Worm (Caenorhabditis elegans) whole organism, L4 larva: ENCODE measurements around the gene dpy-7.
A peak's percentile ranks its signal among the peaks of the same experiment; 100 is the strongest.

Experiments
- D1046.2 ChIP-seq: fragments of 200-800 bp; sonication (Bioruptor generic); IDR thresholded peaks from 2 replicates; pipeline ENCODE4 v1.3.6; 2022; ENCODE audit warnings: missing genetic modification characterization, missing compliant biosample characterization
- F37D6.2 ChIP-seq: sonication (generic microtip); optimal IDR thresholded peaks from 2 replicates; lab custom pipeline; 2016; ENCODE audit warnings: mild to moderate bottlenecking, missing genetic modification characterization, missing compliant biosample characterization
- R02D3.7 ChIP-seq: fragments of 150-350 bp; sonication (generic microtip); optimal IDR thresholded peaks from 3 replicates; lab custom pipeline; 2014; ENCODE audit warnings: missing biosample characterization, missing genetic modification characterization
- T20F7.1 ChIP-seq: fragments of 200-800 bp; sonication (Bioruptor generic); optimal IDR thresholded peaks from 2 replicates; lab custom pipeline; 2018; ENCODE audit warnings: mild to moderate bottlenecking, missing genetic modification characterization, missing compliant biosample characterization
- T26A8.4 ChIP-seq: fragments of 200-800 bp; sonication (Bioruptor generic); IDR thresholded peaks from 2 replicates; pipeline ENCODE4 v1.3.6; 2022; ENCODE audit warnings: missing genetic modification characterization, missing compliant biosample characterization
- Y5F2A.4 ChIP-seq: fragments of 200-800 bp; sonication (Bioruptor generic); optimal IDR thresholded peaks from 2 replicates; lab custom pipeline; 2018; ENCODE audit warnings: mild to moderate bottlenecking, missing genetic modification characterization, missing compliant biosample characterization
- ZK546.5 ChIP-seq, 2 experiments: sonication (generic microtip); optimal IDR thresholded peaks; 2 replicates each; lab custom pipeline; 2017; ENCODE audit warnings: missing biosample characterization in 2 of 2, missing genetic modification characterization in 2 of 2
- aha-1 ChIP-seq: fragments of 150-350 bp; peaks from one replicate; lab custom pipeline; 2014; ENCODE audit warnings: missing biosample characterization, missing genetic modification characterization
- ceh-28 ChIP-seq: fragments of 150-350 bp; optimal IDR thresholded peaks from 2 replicates; lab custom pipeline; 2014; ENCODE audit warnings: missing biosample characterization, missing genetic modification reagents, missing genetic modification characterization
- ceh-82 ChIP-seq: sonication (generic microtip); optimal IDR thresholded peaks from 2 replicates; lab custom pipeline; 2017; ENCODE audit warnings: missing biosample characterization, missing genetic modification characterization
- ces-1 ChIP-seq: fragments of 150-350 bp; sonication (generic microtip); optimal IDR thresholded peaks from 4 replicates; lab custom pipeline; 2014; ENCODE audit warnings: missing biosample characterization, missing genetic modification reagents, missing genetic modification characterization
- ctbp-1 ChIP-seq: fragments of 200-800 bp; sonication (Bioruptor generic); IDR thresholded peaks from 2 replicates; pipeline ENCODE4 v1.3.6; 2022; ENCODE audit warnings: missing genetic modification reagents, missing genetic modification characterization, missing compliant biosample characterization
- daf-16 ChIP-seq, 3 experiments: sonication (generic microtip); optimal IDR thresholded peaks; 2 replicates each; lab custom pipeline; 2016 to 2017; ENCODE audit warnings: missing genetic modification characterization in 3 of 3, missing genetic modification reagents in 3 of 3, mild to moderate bottlenecking in 2 of 3, missing compliant biosample characterization in 2 of 3, missing biosample characterization in 1 of 3, moderate library complexity in 1 of 3
- daf-8 ChIP-seq: fragments of 200-800 bp; sonication (Bioruptor generic); IDR thresholded peaks from 2 replicates; pipeline ENCODE4 v1.3.6; 2022; ENCODE audit warnings: missing genetic modification characterization, missing compliant biosample characterization
- dmd-9 ChIP-seq: fragments of 200-800 bp; sonication (Bioruptor generic); IDR thresholded peaks from 2 replicates; pipeline ENCODE4 v1.3.6; 2022; ENCODE audit warnings: missing genetic modification reagents, missing genetic modification characterization, missing compliant biosample characterization
- dve-1 ChIP-seq: sonication (generic microtip); optimal IDR thresholded peaks from 2 replicates; lab custom pipeline; 2017; ENCODE audit warnings: antibody characterized with exemption, mild to moderate bottlenecking, missing genetic modification characterization, missing compliant biosample characterization; ENCODE audit not compliant: insufficient read depth
- hif-1 ChIP-seq, 2 experiments: sonication (generic microtip); optimal IDR thresholded peaks; 2 replicates each; lab custom pipeline; 2016 to 2017; ENCODE audit warnings: missing compliant biosample characterization in 2 of 2, missing genetic modification characterization in 2 of 2, missing genetic modification reagents in 2 of 2, missing genotype in 2 of 2, mild to moderate bottlenecking in 1 of 2
- hlh-11 ChIP-seq: fragments of 200-800 bp; sonication (Bioruptor generic); optimal IDR thresholded peaks from 2 replicates; lab custom pipeline; 2018; ENCODE audit warnings: mild to moderate bottlenecking, missing genetic modification characterization, missing compliant biosample characterization
- hlh-30 ChIP-seq: sonication (generic microtip); optimal IDR thresholded peaks from 2 replicates; lab custom pipeline; 2017; ENCODE audit warnings: antibody characterized with exemption, mild to moderate bottlenecking, missing genetic modification characterization, missing compliant biosample characterization; ENCODE audit not compliant: insufficient read depth
- hmg-1.1 ChIP-seq: fragments of 200-800 bp; sonication (Bioruptor generic); IDR thresholded peaks from 2 replicates; pipeline ENCODE4 v1.3.6; 2022; ENCODE audit warnings: missing genetic modification reagents, missing genetic modification characterization, missing compliant biosample characterization
- lim-7 ChIP-seq: fragments of 200-800 bp; sonication (Bioruptor generic); IDR thresholded peaks from 2 replicates; pipeline ENCODE4 v1.3.6; 2022; ENCODE audit warnings: missing genetic modification characterization, missing compliant biosample characterization
- lin-38 ChIP-seq: fragments of 200-800 bp; sonication (Bioruptor generic); IDR thresholded peaks from 2 replicates; pipeline ENCODE4 v1.3.6; 2022; ENCODE audit warnings: missing genetic modification reagents, missing genetic modification characterization, missing compliant biosample characterization
- lsy-2 ChIP-seq, 2 experiments: fragments of 150-350 bp in 1 of 2; sonication (generic microtip) in 1 of 2; optimal IDR thresholded peaks; 2 replicates each; lab custom pipeline; 2014 to 2017; ENCODE audit warnings: missing biosample characterization in 2 of 2, missing genetic modification characterization in 2 of 2
- mxl-2 ChIP-seq: fragments of 200-800 bp; sonication (Bioruptor generic); conservative IDR thresholded peaks from 2 replicates; pipeline ENCODE4 v1.3.6; 2022; ENCODE audit warnings: missing genetic modification reagents, missing genetic modification characterization, missing compliant biosample characterization
- nhr-10 ChIP-seq: fragments of 150-350 bp; optimal IDR thresholded peaks from 2 replicates; lab custom pipeline; 2014; ENCODE audit warnings: missing biosample characterization, missing genetic modification characterization
- nhr-11 ChIP-seq: fragments of 150-350 bp; optimal IDR thresholded peaks from 2 replicates; lab custom pipeline; 2014; ENCODE audit warnings: missing biosample characterization, missing genetic modification characterization
- nhr-25 ChIP-seq: sonication (generic microtip); optimal IDR thresholded peaks from 2 replicates; lab custom pipeline; 2017; ENCODE audit warnings: missing genetic modification characterization, mild to moderate bottlenecking, missing compliant biosample characterization, antibody characterized with exemption, moderate library complexity, borderline replicate concordance; ENCODE audit not compliant: insufficient read depth
- nhr-41 ChIP-seq: fragments of 200-800 bp; sonication (Bioruptor generic); IDR thresholded peaks from 2 replicates; pipeline ENCODE4 v1.3.6; 2022; ENCODE audit warnings: missing genetic modification reagents, missing genetic modification characterization, missing compliant biosample characterization
- php-3 ChIP-seq: fragments of 200-800 bp; sonication (Bioruptor generic); IDR thresholded peaks from 2 replicates; pipeline ENCODE4 v1.3.6; 2022; ENCODE audit warnings: missing genetic modification reagents, missing genetic modification characterization, missing compliant biosample characterization
- pqm-1 ChIP-seq: sonication (generic microtip); optimal IDR thresholded peaks from 2 replicates; lab custom pipeline; 2017; ENCODE audit warnings: missing biosample characterization, missing genetic modification characterization
- sdz-12 ChIP-seq: fragments of 200-800 bp; sonication (Bioruptor generic); optimal IDR thresholded peaks from 2 replicates; lab custom pipeline; 2018; ENCODE audit warnings: mild to moderate bottlenecking, missing genetic modification characterization, missing compliant biosample characterization
- set-16 ChIP-seq: fragments of 200-800 bp; sonication (Bioruptor generic); IDR thresholded peaks from 2 replicates; pipeline ENCODE4 v1.3.6; 2022; ENCODE audit warnings: missing genetic modification reagents, missing genetic modification characterization, missing compliant biosample characterization
- spr-3 ChIP-seq: fragments of 200-800 bp; sonication (Bioruptor generic); optimal IDR thresholded peaks from 2 replicates; lab custom pipeline; 2018; ENCODE audit warnings: mild to moderate bottlenecking, missing genetic modification characterization, missing compliant biosample characterization
- zip-11 ChIP-seq: fragments of 200-800 bp; sonication (Bioruptor generic); IDR thresholded peaks from 2 replicates; pipeline ENCODE4 v1.3.6; 2022; ENCODE audit warnings: missing genetic modification characterization, missing compliant biosample characterization
- ztf-11 ChIP-seq: fragments of 150-350 bp; optimal IDR thresholded peaks from 2 replicates; lab custom pipeline; 2014; ENCODE audit warnings: missing biosample characterization, missing genetic modification characterization

The dpy-7 gene

ce11 chrX:7575939-7576338 lies 38.3 kb upstream of the dpy-7 start (continued):
- TF ChIP-seq pqm-1 (tag; lab: Kevin White, UChicago) (peak; percentile 97), php-3 (peak; percentile 61), nhr-10 (tag; lab: Kevin White, UChicago) (no peak), lsy-2 (tag; optimal IDR thresholded peaks at IDR 0.05; lab: Kevin White, UChicago) (peak in 1 of 2 experiments; percentile 5), hif-1 (tag; optimal IDR thresholded peaks at IDR 0.05; lab: Kevin White, UChicago) (peak in 1 of 2 experiments; percentile 2)

- TF ChIP-seq nhr-11 (tag; lab: Kevin White, UChicago), result peak; percentile 51
- no peak for TF ChIP-seq daf-8
- TF ChIP-seq nhr-41 (GFP tag; lab: Robert Waterston, UW), result no peak
- TF ChIP-seq nhr-25 (tag; lab: Kevin White, UChicago), result no peak
- no peak for TF ChIP-seq Y5F2A.4
- TF ChIP-seq T26A8.4 (GFP tag; lab: Robert Waterston, UW), result no peak
- TF ChIP-seq hlh-11 (tag; lab: Kevin White, UChicago), result peak; percentile 45
- TF ChIP-seq ZK546.5 (tag; optimal IDR thresholded peaks at IDR 0.05; lab: Kevin White, UChicago), result no peak
- TF ChIP-seq hmg-1.1 (GFP tag; lab: Robert Waterston, UW), result peak; percentile 37; the same call in 1 of the 2 replicates
- no peak for TF ChIP-seq lim-7
- TF ChIP-seq daf-16 (GFP tag; optimal IDR thresholded peaks at IDR 0.05; lab: Kevin White, UChicago), result peak in 1 of 2 experiments; percentile 45
- TF ChIP-seq daf-16 (tag; optimal IDR thresholded peaks at IDR 0.05; lab: Kevin White, UChicago), result no peak
Observed at ce11 chrX:7573629-7574028, 36.0 kb upstream of the dpy-7 start.

DNA sequence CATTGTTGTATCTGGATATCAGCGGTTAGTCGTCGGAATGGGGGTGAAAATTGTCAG lies 35.8 kb upstream of the dpy-7 start, which contains the start of the genes unc-98 and F08C6.18:
TSS of gene unc-98 (minus strand) at position 48 of the 57 bp plus-strand sequence.
TSS of gene F08C6.18 (minus strand) at position 57 of the 57 bp plus-strand sequence.
- TF ChIP-seq ctbp-1 (GFP tag; lab: Robert Waterston, UW), result no peak
- TF ChIP-seq ceh-28 (tag; lab: Kevin White, UChicago), result no peak
- TF ChIP-seq, all 104 proteins: peak for 0

- TF ChIP-seq dmd-9 (GFP tag; lab: Robert Waterston, UW), result no peak
- peak; percentile 5 for TF ChIP-seq aha-1 (tag; lab: Kevin White, UChicago)
- no peak for TF ChIP-seq spr-3 (GFP tag; lab: Kevin White, UChicago)
- no peak for TF ChIP-seq F37D6.2 (tag; lab: Kevin White, UChicago)
- no peak for TF ChIP-seq mxl-2
- no peak for TF ChIP-seq lin-38 (GFP tag; lab: Robert Waterston, UW)
- TF ChIP-seq, all 104 proteins: peak for 1
Observed at ce11 chrX:7573172-7573571, 35.6 kb upstream of the dpy-7 start.

DNA sequence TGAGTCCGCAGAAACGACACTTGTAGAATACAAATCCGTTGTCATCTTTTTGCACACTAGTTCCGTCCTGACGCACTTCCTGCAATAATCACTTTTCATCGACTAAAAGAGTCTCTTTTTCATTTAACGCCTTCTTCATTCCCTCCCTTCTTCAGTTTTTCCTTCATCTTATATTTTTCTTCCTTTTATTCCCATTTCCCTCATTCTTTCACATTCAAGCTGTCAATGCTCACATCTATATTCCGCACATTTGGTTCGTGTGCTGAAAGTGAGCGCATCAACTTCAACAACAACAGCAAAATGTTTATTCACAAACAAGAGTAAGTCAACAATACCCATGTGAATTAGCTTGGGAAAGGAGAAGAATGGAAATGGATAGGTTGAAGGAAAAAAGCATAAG lies 34.5 kb upstream of the dpy-7 start, which contains the start of gene pcyt-1:
TSS of gene pcyt-1 (plus strand) at position 301 of the 400 bp plus-strand sequence.
- no peak for TF ChIP-seq php-3
- TF ChIP-seq set-16 (GFP tag; lab: Robert Waterston, UW), result no peak
- no peak for TF ChIP-seq nhr-41 (GFP tag; lab: Robert Waterston, UW)
- no peak for TF ChIP-seq D1046.2 (GFP tag; lab: Robert Waterston, UW)
- no peak for TF ChIP-seq Y5F2A.4
- TF ChIP-seq hlh-11 (tag; lab: Kevin White, UChicago), result no peak
- no peak for TF ChIP-seq sdz-12 (GFP tag; lab: Kevin White, UChicago)
- TF ChIP-seq T20F7.1 (GFP tag; lab: Kevin White, UChicago), result no peak
- no peak for TF ChIP-seq lsy-2 (tag; optimal IDR thresholded peaks at IDR 0.05; lab: Kevin White, UChicago)
- TF ChIP-seq ztf-11, result no peak
- TF ChIP-seq zip-11, result no peak
- TF ChIP-seq dmd-9 (GFP tag; lab: Robert Waterston, UW), result no peak
- TF ChIP-seq hlh-30, result no peak
- no peak for TF ChIP-seq ces-1
- TF ChIP-seq dve-1, result no peak
- no peak for TF ChIP-seq hmg-1.1 (GFP tag; lab: Robert Waterston, UW)
- no peak for TF ChIP-seq ceh-82
- TF ChIP-seq R02D3.7, result no peak
- TF ChIP-seq, all 104 proteins: peak for 0
